Fruit fly (Drosophila melanogaster) whole organism, adult: ENCODE data around the gene CG34290.
A peak's percentile ranks its signal among the peaks of the same experiment; 100 is the strongest.

ENCODE experiments used
- CG11617 ChIP-seq: fragments of 200-800 bp; sonication (Bioruptor generic); optimal IDR thresholded peaks from 2 replicates; lab custom pipeline; 2017; ENCODE audit warnings: mild to moderate bottlenecking, missing biosample characterization, missing genetic modification reagents, missing genetic modification characterization
- CG12768 ChIP-seq: fragments of 200-800 bp; sonication (Bioruptor generic); optimal IDR thresholded peaks from 2 replicates; lab custom pipeline; 2017; ENCODE audit warnings: missing biosample characterization, missing genetic modification characterization, mild to moderate bottlenecking, moderate library complexity, missing genetic modification reagents
- CG14711 ChIP-seq: fragments of 200-800 bp; sonication (Bioruptor generic); optimal IDR thresholded peaks from 2 replicates; lab custom pipeline; 2018; ENCODE audit warnings: missing biosample characterization, mild to moderate bottlenecking, missing genetic modification characterization, moderate library complexity
- CG1620 ChIP-seq: fragments of 200-800 bp; sonication (Bioruptor generic); optimal IDR thresholded peaks from 2 replicates; lab custom pipeline; 2016; ENCODE audit warnings: missing biosample characterization, missing genetic modification characterization
- CG33017 ChIP-seq: fragments of 200-800 bp; sonication (Bioruptor generic); optimal IDR thresholded peaks from 2 replicates; lab custom pipeline; 2018; ENCODE audit warnings: missing biosample characterization, mild to moderate bottlenecking, missing genetic modification characterization, moderate library complexity
- CG5204 ChIP-seq: fragments of 200-800 bp; sonication (Bioruptor generic); optimal IDR thresholded peaks from 2 replicates; lab custom pipeline; 2016; ENCODE audit warnings: missing biosample characterization, missing genetic modification characterization
- CG7045 ChIP-seq: fragments of 200-800 bp; sonication (Bioruptor generic); optimal IDR thresholded peaks from 2 replicates; lab custom pipeline; 2017; ENCODE audit warnings: missing biosample characterization, mild to moderate bottlenecking, missing genetic modification characterization
- CG7101 ChIP-seq: fragments of 200-800 bp; sonication (Bioruptor generic); optimal IDR thresholded peaks from 2 replicates; lab custom pipeline; 2018; ENCODE audit warnings: missing biosample characterization, mild to moderate bottlenecking, missing genetic modification characterization, moderate library complexity
- Clk ChIP-seq: fragments of 200-800 bp; sonication (Bioruptor generic); optimal IDR thresholded peaks from 2 replicates; lab custom pipeline; 2017; ENCODE audit warnings: missing biosample characterization, missing genetic modification characterization
- Crg-1 ChIP-seq: fragments of 200-800 bp; sonication (Bioruptor generic); optimal IDR thresholded peaks from 2 replicates; lab custom pipeline; 2016; ENCODE audit warnings: missing biosample characterization, missing genetic modification characterization
- Hr96 ChIP-seq: fragments of 200-800 bp; sonication (Bioruptor generic); optimal IDR thresholded peaks from 2 replicates; lab custom pipeline; 2016; ENCODE audit warnings: missing biosample characterization, missing genetic modification characterization
- Mnt ChIP-seq: fragments of 200-800 bp; sonication (Bioruptor generic); optimal IDR thresholded peaks from 2 replicates; lab custom pipeline; 2016; ENCODE audit warnings: missing biosample characterization, mild to moderate bottlenecking, missing genetic modification characterization
- bab1 ChIP-seq: fragments of 200-800 bp; sonication (Bioruptor generic); optimal IDR thresholded peaks from 3 replicates; lab custom pipeline; 2019; ENCODE audit warnings: missing biosample characterization, mild to moderate bottlenecking, missing genetic modification characterization, moderate library complexity
- cic ChIP-seq: fragments of 200-800 bp; sonication (Bioruptor generic); optimal IDR thresholded peaks from 2 replicates; lab custom pipeline; 2017; ENCODE audit warnings: missing biosample characterization, mild to moderate bottlenecking, missing genetic modification characterization, moderate library complexity
- cnc ChIP-seq, 2 experiments: fragments of >200 bp; optimal IDR thresholded peaks; 2 replicates each; lab custom pipeline; 2017
- kay ChIP-seq: fragments of 200-800 bp; sonication (Bioruptor generic); peaks from one replicate; lab custom pipeline; 2016; ENCODE audit warnings: missing biosample characterization, missing genetic modification characterization, borderline replicate concordance
- ovo ChIP-seq: fragments of 200-800 bp; sonication (Bioruptor generic); optimal IDR thresholded peaks from 2 replicates; lab custom pipeline; 2016; ENCODE audit warnings: missing biosample characterization, missing genetic modification characterization
- pad ChIP-seq: fragments of 200-800 bp; sonication (Bioruptor generic); optimal IDR thresholded peaks from 3 replicates; lab custom pipeline; 2017; ENCODE audit warnings: missing biosample characterization, missing genetic modification characterization, mild to moderate bottlenecking, moderate library complexity, missing genetic modification reagents
- tj ChIP-seq: fragments of 200-800 bp; sonication (Bioruptor generic); optimal IDR thresholded peaks from 3 replicates; lab custom pipeline; 2017; ENCODE audit warnings: missing biosample characterization, mild to moderate bottlenecking, missing genetic modification characterization, moderate library complexity
- toe ChIP-seq: fragments of 200-800 bp; sonication (Bioruptor generic); optimal IDR thresholded peaks from 2 replicates; lab custom pipeline; 2016; ENCODE audit warnings: missing biosample characterization, missing genetic modification characterization

The CG34290 gene

DNA sequence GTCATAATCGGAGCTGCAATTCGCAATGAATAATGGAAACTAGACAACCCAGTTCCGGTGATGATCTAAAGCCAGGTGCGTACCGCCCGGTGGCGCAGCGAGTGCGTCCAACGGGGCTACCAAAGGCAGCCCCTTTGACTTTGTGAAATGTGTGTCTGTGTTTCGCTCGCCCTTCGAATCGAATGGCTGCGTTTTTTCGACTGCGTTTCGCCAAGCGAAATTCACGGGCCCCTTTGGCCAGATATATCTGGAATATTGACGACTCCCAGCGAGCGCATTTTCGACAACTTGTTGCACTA, 29.4 kb upstream of the CG34290 start:
- TF ChIP-seq CG14711 (tag; lab: Kevin White, UChicago), result no peak

DNA sequence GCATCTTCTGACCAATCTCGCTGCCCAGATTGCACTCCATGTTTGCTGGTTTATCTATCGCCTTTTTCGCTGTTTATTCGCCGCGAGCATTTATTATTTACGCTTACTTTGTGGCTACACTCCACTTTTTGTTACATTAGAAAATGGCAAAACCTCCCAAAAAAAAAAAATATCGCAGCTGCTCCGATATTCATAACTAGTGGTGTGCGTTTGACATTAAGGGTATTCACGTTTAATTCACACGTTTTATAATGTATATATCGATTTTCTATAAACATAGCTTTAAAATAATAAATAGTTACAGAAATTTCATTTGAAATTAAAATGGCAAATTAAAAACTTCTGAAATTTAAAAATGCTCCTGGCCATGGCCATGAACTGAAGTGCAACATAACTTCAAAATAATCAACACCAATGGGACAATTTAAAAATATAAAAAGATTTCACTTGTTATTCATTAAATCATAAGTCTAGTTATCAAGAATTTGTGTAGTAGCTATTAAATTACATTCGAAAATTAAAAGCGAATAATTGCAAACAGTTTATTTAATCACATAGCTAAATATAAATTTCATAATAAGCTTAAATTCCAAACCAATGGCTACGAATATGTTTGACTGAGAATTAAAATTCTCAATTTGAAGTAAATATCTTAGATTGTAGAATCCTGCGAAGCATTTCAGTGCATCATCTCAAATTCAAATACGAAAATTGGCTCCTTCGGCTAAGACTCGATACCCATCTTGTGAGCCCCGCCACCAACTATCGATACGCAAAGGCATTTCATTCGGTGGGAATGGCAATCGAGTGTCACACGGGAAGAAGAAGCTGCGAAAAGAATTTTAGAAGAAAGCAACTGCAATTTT, 28.8 kb upstream of the CG34290 start, which contains the start of the genes Nab2 and BRWD3:
Gene Nab2 (minus strand): TSS at position 203 of the 866 bp plus-strand sequence.
Gene BRWD3 (plus strand): TSS at position 784 of the 866 bp plus-strand sequence.
- TF ChIP-seq CG14711 (tag; lab: Kevin White, UChicago) (no peak), Hr96 (GFP tag; lab: Kevin White, UChicago) (peak; percentile 9), CG11617 (GFP tag; lab: Kevin White, UChicago) (peak; percentile 46), Crg-1 (GFP tag; lab: Kevin White, UChicago) (no peak), CG7045 (GFP tag; lab: Kevin White, UChicago) (peak; percentile 52), toe (GFP tag; lab: Kevin White, UChicago) (peak; percentile 79), CG12768 (GFP tag; lab: Kevin White, UChicago) (peak; percentile 37), pad (GFP tag; lab: Kevin White, UChicago) (no peak), cnc (optimal IDR thresholded peaks at IDR 0.05; lab: Kevin White, UChicago) (no peak), ovo (no peak), bab1 (GFP tag; lab: Kevin White, UChicago) (peak; percentile 16), CG1620 (GFP tag; lab: Kevin White, UChicago) (peak; percentile 43), tj (GFP tag; lab: Kevin White, UChicago) (peak; percentile 43), CG33017 (tag; lab: Kevin White, UChicago) (no peak), Clk (GFP tag; lab: Kevin White, UChicago) (no peak), Mnt (GFP tag; lab: Kevin White, UChicago) (peak; percentile 20), cic (GFP tag; lab: Kevin White, UChicago) (no peak), CG5204 (GFP tag; lab: Kevin White, UChicago) (no peak), CG7101 (peak; percentile 62), kay (GFP tag; lab: Kevin White, UChicago) (peak; percentile 87)

DNA sequence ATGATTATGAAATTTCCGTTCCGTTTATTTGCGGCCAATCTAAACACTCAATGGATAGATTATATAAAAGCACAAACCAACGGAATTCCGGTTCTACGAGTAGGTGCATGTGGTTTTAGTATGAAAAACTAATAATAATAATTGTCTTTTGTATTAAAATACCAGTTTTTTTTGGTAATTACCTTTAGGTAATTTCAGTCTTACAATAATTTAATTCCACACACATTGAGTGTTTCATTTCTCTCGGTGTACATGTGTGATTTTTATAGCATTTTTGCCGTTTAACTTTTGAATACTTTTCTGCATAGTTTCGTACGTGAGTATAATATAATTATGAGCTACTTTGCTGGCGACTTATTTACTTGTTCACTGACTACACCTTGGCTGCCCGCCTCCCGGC, 13.4 kb upstream of the CG34290 start:
- no peak for TF ChIP-seq CG7101
- no peak for TF ChIP-seq Clk (GFP tag; lab: Kevin White, UChicago)
- peak; percentile 44 for TF ChIP-seq bab1 (GFP tag; lab: Kevin White, UChicago)

DNA sequence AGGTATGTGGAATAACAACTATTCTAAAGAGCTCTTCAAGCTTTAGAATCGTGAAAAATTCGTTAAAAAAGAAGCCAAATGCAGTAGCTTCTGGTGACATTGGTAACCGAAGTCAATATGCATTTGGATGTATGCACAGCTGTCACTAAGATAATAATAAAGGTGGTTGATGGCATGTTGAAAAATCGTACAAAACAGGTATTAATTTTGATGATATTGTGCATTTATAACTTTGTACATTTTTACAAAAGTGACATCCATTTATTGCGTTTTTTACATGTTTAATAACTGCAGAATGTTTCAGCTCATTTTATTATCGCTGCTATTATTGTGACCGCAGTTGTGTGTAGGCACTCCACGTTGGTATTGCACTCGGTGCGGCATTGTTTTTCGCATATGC, 11.9 kb upstream of the CG34290 start:
- TF ChIP-seq ovo, result no peak
- TF ChIP-seq bab1 (GFP tag; lab: Kevin White, UChicago), result peak; percentile 36
- no peak for TF ChIP-seq toe (GFP tag; lab: Kevin White, UChicago)
- no peak for TF ChIP-seq Crg-1 (GFP tag; lab: Kevin White, UChicago)
- TF ChIP-seq CG12768 (GFP tag; lab: Kevin White, UChicago), result no peak
- TF ChIP-seq Mnt (GFP tag; lab: Kevin White, UChicago), result no peak
- TF ChIP-seq tj (GFP tag; lab: Kevin White, UChicago), result peak; percentile 17
- TF ChIP-seq CG14711 (tag; lab: Kevin White, UChicago), result no peak
- no peak for TF ChIP-seq cnc (optimal IDR thresholded peaks at IDR 0.05; lab: Kevin White, UChicago)

DNA sequence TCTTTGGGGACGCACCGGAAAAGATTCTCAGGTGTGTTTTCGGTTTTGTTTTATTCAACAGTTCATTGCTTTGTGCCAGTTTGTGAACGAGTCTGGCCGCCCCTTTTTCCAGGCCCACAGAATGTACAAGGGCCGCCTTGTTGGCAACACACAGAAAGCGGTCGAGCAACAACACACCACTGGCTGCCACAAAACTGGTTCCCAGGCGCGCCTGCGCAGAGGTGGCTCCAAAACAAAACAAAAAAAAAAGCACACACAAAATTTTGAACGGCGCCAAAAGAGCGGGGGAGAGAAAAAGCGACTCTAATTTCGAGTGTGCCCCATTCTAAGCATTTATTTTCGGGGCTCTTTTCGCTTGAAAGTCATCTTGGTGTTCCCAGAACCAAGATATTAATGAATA, 9.5 kb upstream of the CG34290 start:
- no peak for TF ChIP-seq CG1620 (GFP tag; lab: Kevin White, UChicago)
- TF ChIP-seq Hr96 (GFP tag; lab: Kevin White, UChicago), result no peak
- no peak for TF ChIP-seq Clk (GFP tag; lab: Kevin White, UChicago)
- TF ChIP-seq kay (GFP tag; lab: Kevin White, UChicago), result no peak
- TF ChIP-seq CG7101, result no peak
- TF ChIP-seq bab1 (GFP tag; lab: Kevin White, UChicago), result no peak
- TF ChIP-seq toe (GFP tag; lab: Kevin White, UChicago), result no peak
- TF ChIP-seq CG33017 (tag; lab: Kevin White, UChicago), result no peak
- TF ChIP-seq CG14711 (tag; lab: Kevin White, UChicago), result no peak
- no peak for TF ChIP-seq CG7045 (GFP tag; lab: Kevin White, UChicago)
- TF ChIP-seq pad (GFP tag; lab: Kevin White, UChicago), result no peak
- TF ChIP-seq Crg-1 (GFP tag; lab: Kevin White, UChicago), result no peak
- no peak for TF ChIP-seq CG12768 (GFP tag; lab: Kevin White, UChicago)
- TF ChIP-seq Mnt (GFP tag; lab: Kevin White, UChicago), result no peak
- TF ChIP-seq ovo, result no peak

DNA sequence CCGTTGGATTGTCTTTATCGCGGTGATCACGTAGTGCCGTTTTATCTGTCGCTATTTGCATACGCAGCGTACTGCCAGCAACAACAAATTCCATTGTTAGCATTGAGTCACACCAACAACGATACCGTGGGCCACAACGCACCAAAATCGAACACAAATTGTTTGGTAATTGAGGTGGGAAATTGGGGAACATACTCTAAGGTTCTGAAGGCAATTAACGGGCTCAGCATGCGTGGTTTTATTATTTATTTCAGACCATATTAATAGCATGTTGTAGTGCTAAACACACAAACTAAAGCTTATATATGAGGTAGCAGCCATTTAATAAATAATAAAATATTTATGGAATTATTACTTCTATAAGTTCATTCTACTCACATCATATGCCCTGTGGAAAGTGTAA, 8.9 kb upstream of the CG34290 start:
- TF ChIP-seq CG14711 (tag; lab: Kevin White, UChicago) (no peak), CG11617 (GFP tag; lab: Kevin White, UChicago) (peak; percentile 21), pad (GFP tag; lab: Kevin White, UChicago) (no peak), CG12768 (GFP tag; lab: Kevin White, UChicago) (peak; percentile 45), cic (GFP tag; lab: Kevin White, UChicago) (peak; percentile 39), CG33017 (tag; lab: Kevin White, UChicago) (no peak), Clk (GFP tag; lab: Kevin White, UChicago) (no peak), CG1620 (GFP tag; lab: Kevin White, UChicago) (peak; percentile 23), CG5204 (GFP tag; lab: Kevin White, UChicago) (peak; percentile 2), Mnt (GFP tag; lab: Kevin White, UChicago) (peak; percentile 11), kay (GFP tag; lab: Kevin White, UChicago) (peak; percentile 81), cnc (optimal IDR thresholded peaks at IDR 0.05; lab: Kevin White, UChicago) (no peak), CG7101 (peak; percentile 21), CG7045 (GFP tag; lab: Kevin White, UChicago) (peak; percentile 40), tj (GFP tag; lab: Kevin White, UChicago) (peak; percentile 42)
